Worm (Caenorhabditis elegans): ENCODE data around the gene ins-9.

ins-9 gene

ce11 chrX:8818438-8818837, 48.0 kb downstream of the ins-9 start:
- peak; percentile 47 for TF ChIP-seq lin-26 (GFP tag; IDR thresholded peaks at IDR 0.05)
- 0 out of 2 replicates have a peak, but pooled peaks have one; percentile 31 for TF ChIP-seq attf-6 (GFP tag; IDR thresholded peaks at IDR 0.05)
- peak; percentile 63 for TF ChIP-seq pbrm-1 (GFP tag; IDR thresholded peaks at IDR 0.05)
- TF ChIP-seq Y53F4B.3 (GFP tag; IDR thresholded peaks at IDR 0.05) = 0 out of 2 replicates have a peak, but pooled peaks have one; percentile 17
- TF ChIP-seq tbp1 (GFP tag; optimal IDR thresholded peaks at IDR 0.05) = peak; percentile 81
- TF ChIP-seq rpc-1 (optimal IDR thresholded peaks at IDR 0.05) = peak; percentile 53
- peak; percentile 72 for TF ChIP-seq rpc-1 (tag; optimal IDR thresholded peaks at IDR 0.05)
- 0 out of 2 replicates have a peak, but pooled peaks have one; percentile 14 for TF ChIP-seq egl-44 (GFP tag; IDR thresholded peaks at IDR 0.05)
- peak; percentile 87 for TF ChIP-seq D2030.7 (GFP tag; IDR thresholded peaks at IDR 0.05)
- peak; percentile 76 for TF ChIP-seq rcor-1 (GFP tag; IDR thresholded peaks at IDR 0.05)
- peak; percentile 51 for TF ChIP-seq hmg-1.2 (GFP tag; IDR thresholded peaks at IDR 0.05)
- TF ChIP-seq snpc-1.3 (tag; optimal IDR thresholded peaks at IDR 0.05; ENCODE audit: insufficient read depth) = peak; percentile 6
- peak; percentile 56; the same call in 1 of the 2 replicates for TF ChIP-seq Y56A3A.18 (GFP tag; IDR thresholded peaks at IDR 0.05)

ce11 chrX:8817929-8818328, 48.5 kb downstream of the ins-9 start:
- TF ChIP-seq egl-44 (GFP tag; IDR thresholded peaks at IDR 0.05) (peak; percentile 76; the same call in 1 of the 2 replicates), Y56A3A.18 (GFP tag; IDR thresholded peaks at IDR 0.05) (0 out of 2 replicates have a peak, but pooled peaks have one; percentile 20), die-1 (tag; optimal IDR thresholded peaks at IDR 0.05) (peak; percentile 32), dpl-1 (GFP tag; optimal IDR thresholded peaks at IDR 0.05) (no peak), ceh-40 (GFP tag; IDR thresholded peaks at IDR 0.05) (0 out of 2 replicates have a peak, but pooled peaks have one; percentile 51), ceh-79 (tag; optimal IDR thresholded peaks at IDR 0.05) (no peak), tbp1 (GFP tag; optimal IDR thresholded peaks at IDR 0.05) (peak; percentile 81), nfyb-1 (GFP tag; IDR thresholded peaks at IDR 0.05) (0 out of 2 replicates have a peak, but pooled peaks have one; percentile 10), madf-3 (GFP tag; IDR thresholded peaks at IDR 0.05) (0 out of 2 replicates have a peak, but pooled peaks have one; percentile 17), lin-26 (GFP tag; IDR thresholded peaks at IDR 0.05) (peak; percentile 84), unc-62 (GFP tag; optimal IDR thresholded peaks at IDR 0.05) (no peak), nhr-80 (tag; optimal IDR thresholded peaks at IDR 0.05) (peak; percentile 36), snpc-1.3 (tag; optimal IDR thresholded peaks at IDR 0.05; ENCODE audit: insufficient read depth) (peak; percentile 13), repo-1 (tag; optimal IDR thresholded peaks at IDR 0.05) (no peak), lin-40 (tag; optimal IDR thresholded peaks at IDR 0.05) (no peak), F57A8.1 (GFP tag; optimal IDR thresholded peaks at IDR 0.05) (no peak), nfya-1 (tag; optimal IDR thresholded peaks at IDR 0.05; ENCODE audit: borderline replicate concordance, insufficient read depth) (no peak), B0261.1 (tag; optimal IDR thresholded peaks at IDR 0.05) (peak; percentile 63), hsf-1 (GFP tag; IDR thresholded peaks at IDR 0.05) (0 out of 2 replicates have a peak, but pooled peaks have one; percentile 10), ekl-4 (GFP tag; IDR thresholded peaks at IDR 0.05) (no peak), snpc-3.4 (tag; optimal IDR thresholded peaks at IDR 0.05) (peak; percentile 29), F23B12.7 (tag; optimal IDR thresholded peaks at IDR 0.05; ENCODE audit: insufficient read depth) (no peak), sptf-2 (GFP tag; optimal IDR thresholded peaks at IDR 0.05) (no peak), rpc-1 (optimal IDR thresholded peaks at IDR 0.05) (peak; percentile 57), rpc-1 (tag; optimal IDR thresholded peaks at IDR 0.05) (peak; percentile 69), zim-3 (tag; optimal IDR thresholded peaks at IDR 0.05) (no peak), snpc-4 (GFP tag; optimal IDR thresholded peaks at IDR 0.05) (peak; percentile 27), snpc-4 (tag; optimal IDR thresholded peaks at IDR 0.05) (no peak), ZK185.1 (tag; optimal IDR thresholded peaks at IDR 0.05; ENCODE audit: poor library complexity, severe bottlenecking) (peak; percentile 42), let-607 (tag; optimal IDR thresholded peaks at IDR 0.05) (peak in 1 of 2 experiments; percentile 10), bed-2 (GFP tag; IDR thresholded peaks at IDR 0.05) (no peak), attf-5 (GFP tag; optimal IDR thresholded peaks at IDR 0.05) (peak; percentile 6), hmg-1.2 (GFP tag; IDR thresholded peaks at IDR 0.05) (peak; percentile 43; the same call in 1 of the 2 replicates), K11D2.4 (GFP tag; IDR thresholded peaks at IDR 0.05) (no peak), nhr-90 (tag; optimal IDR thresholded peaks at IDR 0.05) (peak; percentile 22), chd-7 (tag; optimal IDR thresholded peaks at IDR 0.05) (peak; percentile 3), D2030.7 (GFP tag; IDR thresholded peaks at IDR 0.05) (peak; percentile 31; the same call in 1 of the 2 replicates), T07F8.4 (tag; optimal IDR thresholded peaks at IDR 0.05) (peak; percentile 4), lin-54 (GFP tag; optimal IDR thresholded peaks at IDR 0.05) (peak; percentile 1), cebp-2 (GFP tag; IDR thresholded peaks at IDR 0.05) (0 out of 2 replicates have a peak, but pooled peaks have one; percentile 50), pbrm-1 (GFP tag; IDR thresholded peaks at IDR 0.05) (peak; percentile 32; the same call in 1 of the 2 replicates)
